Worm (Caenorhabditis elegans) whole organism, L4/young adult: Measurements from ENCODE around the gene C29F9.8.

Experiments
- W03F9.2 ChIP-seq: fragments of 150-350 bp; optimal IDR thresholded peaks from 2 replicates; lab custom pipeline; 2014; ENCODE audit warnings: missing biosample characterization, missing genetic modification characterization
- him-1 ChIP-seq: sonication (generic microtip); optimal IDR thresholded peaks from 2 replicates; lab custom pipeline; 2016; ENCODE audit warnings: missing genotype, missing genetic modification reagents, missing genetic modification characterization, missing compliant biosample characterization

DNA sequence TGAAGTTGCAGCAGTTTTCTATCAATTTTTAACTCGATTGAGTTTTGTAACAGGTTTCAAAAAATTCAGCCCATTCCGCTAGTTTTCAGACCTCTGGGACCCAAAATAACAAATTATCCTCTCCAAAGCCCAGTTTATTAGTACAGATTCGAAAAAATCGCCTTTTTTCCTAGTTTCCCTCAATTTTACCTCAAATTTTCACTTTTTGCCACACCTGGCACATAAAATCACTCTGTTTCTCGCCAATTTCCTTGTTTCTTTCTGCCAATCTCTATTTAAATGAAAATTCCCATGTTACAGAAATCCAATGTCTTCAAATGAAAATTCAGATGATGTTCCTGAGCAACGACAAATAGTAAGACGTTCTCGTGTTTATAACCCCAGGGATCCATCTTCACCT lies 35.2 kb upstream of the C29F9.8 start, which contains the start of gene pals-22:
- TF ChIP-seq him-1 (tag; lab: Kevin White, UChicago) = no peak
- no peak for TF ChIP-seq W03F9.2 (tag; lab: Kevin White, UChicago)
